Fruit fly (Drosophila melanogaster) whole organism, embryonic: ENCODE measurements around the gene CG13471.

Source experiments
- B-H1 ChIP-seq: fragments of 200-800 bp; sonication (Bioruptor generic); IDR thresholded peaks from 3 replicates; pipeline ENCODE4 v1.3.6; 2022; ENCODE audit warnings: missing biosample characterization, missing genetic modification characterization
- CG11456 ChIP-seq: fragments of 200-800 bp; sonication (Bioruptor generic); IDR thresholded peaks from 3 replicates; pipeline ENCODE4 v1.3.6; 2022; ENCODE audit warnings: missing biosample characterization, missing genetic modification characterization
- CG14710 ChIP-seq: fragments of 200-800 bp; sonication (Bioruptor generic); optimal IDR thresholded peaks from 3 replicates; lab custom pipeline; 2019; ENCODE audit warnings: missing biosample characterization, mild to moderate bottlenecking, missing genetic modification characterization, moderate library complexity
- CG1529 ChIP-seq: fragments of 200-800 bp; sonication (Bioruptor generic); optimal IDR thresholded peaks from 3 replicates; lab custom pipeline; 2018; ENCODE audit warnings: missing biosample characterization, missing genetic modification characterization
- CG15514 ChIP-seq: fragments of 200-800 bp; sonication (Bioruptor generic); optimal IDR thresholded peaks from 3 replicates; lab custom pipeline; 2017; ENCODE audit warnings: missing biosample characterization, missing genetic modification characterization, mild to moderate bottlenecking, moderate library complexity, missing genetic modification reagents
- CG17385 ChIP-seq: fragments of 200-800 bp; sonication (Bioruptor generic); optimal IDR thresholded peaks from 3 replicates; lab custom pipeline; 2018; ENCODE audit warnings: missing biosample characterization, mild to moderate bottlenecking, missing genetic modification characterization
- CG18476 ChIP-seq: fragments of 200-800 bp; sonication (Bioruptor generic); optimal IDR thresholded peaks from 2 replicates; lab custom pipeline; 2016; ENCODE audit warnings: missing biosample characterization, mild to moderate bottlenecking, missing genetic modification characterization
- CG2678 ChIP-seq: fragments of 200-800 bp; sonication (Bioruptor generic); optimal IDR thresholded peaks from 3 replicates; lab custom pipeline; 2019; ENCODE audit warnings: missing biosample characterization, mild to moderate bottlenecking, missing genetic modification characterization, moderate library complexity
- CG3163 ChIP-seq: fragments of 200-800 bp; sonication (Bioruptor generic); optimal IDR thresholded peaks from 3 replicates; lab custom pipeline; 2016; ENCODE audit warnings: missing biosample characterization, missing genetic modification characterization
- CG4328 ChIP-seq: fragments of 200-800 bp; sonication (Bioruptor generic); optimal IDR thresholded peaks from 3 replicates; lab custom pipeline; 2017; ENCODE audit warnings: missing biosample characterization, missing genetic modification reagents, missing genetic modification characterization
- CG43689 ChIP-seq: fragments of 200-800 bp; sonication (Bioruptor generic); IDR thresholded peaks from 2 replicates; pipeline ENCODE4 v1.3.6; 2022; ENCODE audit warnings: missing biosample characterization, missing genetic modification characterization
- CG4707 ChIP-seq: fragments of 200-800 bp; sonication (Bioruptor generic); optimal IDR thresholded peaks from 2 replicates; lab custom pipeline; 2018; ENCODE audit warnings: missing biosample characterization, mild to moderate bottlenecking, missing genetic modification characterization, moderate library complexity
- CG4820 ChIP-seq: fragments of 200-800 bp; sonication (Bioruptor generic); optimal IDR thresholded peaks from 3 replicates; lab custom pipeline; 2016; ENCODE audit warnings: missing biosample characterization, missing genetic modification characterization
- CG6254 ChIP-seq: fragments of 200-800 bp; sonication (Bioruptor generic); optimal IDR thresholded peaks from 3 replicates; lab custom pipeline; 2017; ENCODE audit warnings: mild to moderate bottlenecking, missing biosample characterization, missing genetic modification reagents, missing genetic modification characterization
- CG7928 ChIP-seq: fragments of 200-800 bp; sonication (Bioruptor generic); optimal IDR thresholded peaks from 2 replicates; lab custom pipeline; 2017; ENCODE audit warnings: missing biosample characterization, mild to moderate bottlenecking, missing genetic modification characterization
- CG8281 ChIP-seq: fragments of 200-800 bp; sonication (Bioruptor generic); optimal IDR thresholded peaks from 2 replicates; lab custom pipeline; 2018; ENCODE audit warnings: missing biosample characterization, mild to moderate bottlenecking, missing genetic modification characterization, moderate library complexity
- Dip2 ChIP-seq: fragments of 200-800 bp; sonication (Bioruptor generic); IDR thresholded peaks from 2 replicates; pipeline ENCODE4 v1.3.6; 2022; ENCODE audit warnings: missing biosample characterization, missing genetic modification characterization
- Dll ChIP-seq: fragments of 200-800 bp; sonication (Bioruptor generic); IDR thresholded peaks from 4 replicates; pipeline ENCODE4 v1.3.6; 2022; ENCODE audit warnings: missing biosample characterization, missing genetic modification characterization; ENCODE audit not compliant: partially characterized antibody
- ERR ChIP-seq: fragments of 200-800 bp; sonication (Bioruptor generic); optimal IDR thresholded peaks from 2 replicates; lab custom pipeline; 2016; ENCODE audit warnings: missing biosample characterization, missing genetic modification characterization
- Gug ChIP-seq: fragments of 200-800 bp; sonication (Bioruptor generic); IDR thresholded peaks from 4 replicates; pipeline ENCODE4 v1.3.6; 2022; ENCODE audit warnings: missing biosample characterization, missing genetic modification characterization
- HLH54F ChIP-seq: fragments of 200-800 bp; sonication (Bioruptor generic); optimal IDR thresholded peaks from 3 replicates; lab custom pipeline; 2016; ENCODE audit warnings: missing biosample characterization, missing genetic modification characterization
- Hmr ChIP-seq: fragments of 200-800 bp; sonication (Bioruptor generic); optimal IDR thresholded peaks from 3 replicates; lab custom pipeline; 2017; ENCODE audit warnings: mild to moderate bottlenecking, missing biosample characterization, missing genetic modification reagents, missing genetic modification characterization
- Hr3 ChIP-seq: fragments of 200-800 bp; sonication (Bioruptor generic); optimal IDR thresholded peaks from 3 replicates; lab custom pipeline; 2016; ENCODE audit warnings: missing biosample characterization, missing genetic modification characterization
- Jarid2 ChIP-seq: fragments of 200-800 bp; sonication (Bioruptor generic); optimal IDR thresholded peaks from 3 replicates; lab custom pipeline; 2017; ENCODE audit warnings: mild to moderate bottlenecking, missing biosample characterization, missing genetic modification reagents, missing genetic modification characterization
- MTF-1 ChIP-seq: fragments of 200-800 bp; sonication (Bioruptor generic); optimal IDR thresholded peaks from 2 replicates; lab custom pipeline; 2018; ENCODE audit warnings: missing biosample characterization, mild to moderate bottlenecking, missing genetic modification characterization, borderline replicate concordance
- Nf-YB ChIP-seq: fragments of 200-800 bp; sonication (Bioruptor generic); optimal IDR thresholded peaks from 3 replicates; lab custom pipeline; 2019; ENCODE audit warnings: missing biosample characterization, mild to moderate bottlenecking, missing genetic modification characterization, moderate library complexity
- Ptx1 ChIP-seq: fragments of 200-800 bp; sonication (Bioruptor generic); IDR thresholded peaks from 2 replicates; pipeline ENCODE4 v1.3.6; 2022; ENCODE audit warnings: missing biosample characterization, missing genetic modification characterization
- Spps ChIP-seq: fragments of 200-800 bp; sonication (Bioruptor generic); optimal IDR thresholded peaks from 2 replicates; lab custom pipeline; 2018; ENCODE audit warnings: missing biosample characterization, mild to moderate bottlenecking, missing genetic modification characterization
- Ssrp ChIP-seq: fragments of 200-800 bp; sonication (Bioruptor generic); optimal IDR thresholded peaks from 2 replicates; lab custom pipeline; 2018; ENCODE audit warnings: missing biosample characterization, mild to moderate bottlenecking, missing genetic modification characterization, moderate library complexity
- Trl ChIP-seq, 3 experiments: fragments of >200 bp in 2 of 3; fragments of 200-800 bp in 1 of 3; sonication (Bioruptor generic) in 1 of 3; optimal IDR thresholded peaks; 2 replicates in 1 of 3; 3 replicates in 2 of 3; lab custom pipeline; 2016 to 2017; ENCODE audit warnings: missing biosample characterization in 1 of 3, missing genetic modification characterization in 1 of 3
- az2 ChIP-seq: fragments of 200-800 bp; sonication (Bioruptor generic); optimal IDR thresholded peaks from 3 replicates; lab custom pipeline; 2016; ENCODE audit warnings: missing biosample characterization, missing genetic modification characterization
- bcd ChIP-seq: fragments of 200-800 bp; sonication (Bioruptor generic); optimal IDR thresholded peaks from 2 replicates; lab custom pipeline; 2017; ENCODE audit warnings: missing biosample characterization, mild to moderate bottlenecking, missing genetic modification characterization
- croc ChIP-seq: fragments of 200-800 bp; sonication (Bioruptor generic); conservative IDR thresholded peaks from 3 replicates; pipeline ENCODE4 v1.3.6; 2022; ENCODE audit warnings: missing biosample characterization, missing genetic modification characterization
- cwo ChIP-seq: fragments of 200-800 bp; sonication (Bioruptor generic); optimal IDR thresholded peaks from 3 replicates; lab custom pipeline; 2017; ENCODE audit warnings: missing biosample characterization, missing genetic modification characterization, mild to moderate bottlenecking, moderate library complexity, missing genetic modification reagents
- dm ChIP-seq: fragments of 200-800 bp; sonication (Bioruptor generic); optimal IDR thresholded peaks from 3 replicates; lab custom pipeline; 2016; ENCODE audit warnings: missing biosample characterization, missing genetic modification characterization
- gt ChIP-seq: fragments of 200-800 bp; sonication (Bioruptor generic); IDR thresholded peaks from 2 replicates; pipeline ENCODE4 v1.3.6; 2022; ENCODE audit warnings: missing biosample characterization, missing genetic modification characterization
- kay ChIP-seq: fragments of 200-800 bp; sonication (Bioruptor generic); optimal IDR thresholded peaks from 2 replicates; lab custom pipeline; 2016; ENCODE audit warnings: missing biosample characterization, missing genetic modification characterization
- knrl ChIP-seq: fragments of 200-800 bp; sonication (Bioruptor generic); IDR thresholded peaks from 3 replicates; pipeline ENCODE4 v1.3.6; 2022; ENCODE audit warnings: missing biosample characterization, missing genetic modification characterization; ENCODE audit not compliant: partially characterized antibody
- mam ChIP-seq: fragments of 200-800 bp; sonication (Bioruptor generic); optimal IDR thresholded peaks from 3 replicates; lab custom pipeline; 2016; ENCODE audit warnings: missing biosample characterization, missing genetic modification characterization
- nom ChIP-seq: fragments of 200-800 bp; sonication (Bioruptor generic); optimal IDR thresholded peaks from 2 replicates; lab custom pipeline; 2017; ENCODE audit warnings: missing biosample characterization, missing genetic modification characterization, mild to moderate bottlenecking, moderate library complexity, missing genetic modification reagents
- odd ChIP-seq: fragments of 200-800 bp; sonication (Bioruptor generic); optimal IDR thresholded peaks from 2 replicates; lab custom pipeline; 2017; ENCODE audit warnings: missing biosample characterization, mild to moderate bottlenecking, missing genetic modification characterization
- ranshi ChIP-seq: fragments of 200-800 bp; sonication (Bioruptor generic); IDR thresholded peaks from 2 replicates; pipeline ENCODE4 v1.3.6; 2022; ENCODE audit warnings: missing biosample characterization, missing genetic modification characterization
- scrt ChIP-seq: fragments of 200-800 bp; sonication (Bioruptor generic); optimal IDR thresholded peaks from 2 replicates; lab custom pipeline; 2018; ENCODE audit warnings: missing biosample characterization, mild to moderate bottlenecking, missing genetic modification characterization, moderate library complexity
- sens-2 ChIP-seq: fragments of 200-800 bp; sonication (Bioruptor generic); IDR thresholded peaks from 2 replicates; pipeline ENCODE4 v1.3.6; 2022; ENCODE audit warnings: missing biosample characterization, missing genetic modification characterization
- sna ChIP-seq: fragments of 200-800 bp; sonication (Bioruptor generic); IDR thresholded peaks from 2 replicates; pipeline ENCODE4 v1.3.6; 2022; ENCODE audit warnings: missing biosample characterization, missing genetic modification characterization; ENCODE audit not compliant: partially characterized antibody
- stwl ChIP-seq: fragments of 200-800 bp; sonication (Bioruptor generic); optimal IDR thresholded peaks from 3 replicates; lab custom pipeline; 2018; ENCODE audit warnings: missing biosample characterization, mild to moderate bottlenecking, missing genetic modification characterization, moderate library complexity
- unpg ChIP-seq: fragments of 200-800 bp; sonication (Bioruptor generic); optimal IDR thresholded peaks from 3 replicates; lab custom pipeline; 2018; ENCODE audit warnings: missing biosample characterization, mild to moderate bottlenecking, missing genetic modification characterization, moderate library complexity

The CG13471 gene

dm6 chr3L:14758730-14759096 is 25.4 kb upstream of the CG13471 start:
- TF ChIP-seq sens-2 (GFP tag; lab: Robert Waterston, UW) (no peak), MTF-1 (no peak), scrt (GFP tag; lab: Kevin White, UChicago) (peak; percentile 65), mam (GFP tag; lab: Kevin White, UChicago) (no peak), CG18476 (GFP tag; lab: Kevin White, UChicago) (no peak), Nf-YB (GFP tag; lab: Kevin White, UChicago) (no peak), CG8281 (no peak), kay (GFP tag; lab: Kevin White, UChicago) (no peak), CG11456 (GFP tag; lab: Robert Waterston, UW) (no peak), Trl (optimal IDR thresholded peaks at IDR 0.05; lab: Kevin White, UChicago) (peak in 1 of 2 experiments; percentile 88), Trl (GFP tag; optimal IDR thresholded peaks at IDR 0.05; lab: Kevin White, UChicago) (no peak), HLH54F (GFP tag; lab: Kevin White, UChicago) (no peak), stwl (tag; lab: Kevin White, UChicago) (no peak), CG3163 (GFP tag; lab: Kevin White, UChicago) (peak; percentile 80), Jarid2 (no peak), CG17385 (GFP tag; lab: Kevin White, UChicago) (no peak), Dll (GFP tag; lab: Robert Waterston, UW) (0 out of 4 replicates have a peak, but pooled peaks have one; percentile 12), Ptx1 (GFP tag; lab: Robert Waterston, UW) (no peak), bcd (GFP tag; lab: Kevin White, UChicago) (no peak), Spps (tag; lab: Kevin White, UChicago) (no peak), az2 (GFP tag; lab: Kevin White, UChicago) (no peak), dm (GFP tag; lab: Kevin White, UChicago) (no peak), CG15514 (GFP tag; lab: Kevin White, UChicago) (no peak)
- TF ChIP-seq, all 482 proteins: peak for 4

DNA sequence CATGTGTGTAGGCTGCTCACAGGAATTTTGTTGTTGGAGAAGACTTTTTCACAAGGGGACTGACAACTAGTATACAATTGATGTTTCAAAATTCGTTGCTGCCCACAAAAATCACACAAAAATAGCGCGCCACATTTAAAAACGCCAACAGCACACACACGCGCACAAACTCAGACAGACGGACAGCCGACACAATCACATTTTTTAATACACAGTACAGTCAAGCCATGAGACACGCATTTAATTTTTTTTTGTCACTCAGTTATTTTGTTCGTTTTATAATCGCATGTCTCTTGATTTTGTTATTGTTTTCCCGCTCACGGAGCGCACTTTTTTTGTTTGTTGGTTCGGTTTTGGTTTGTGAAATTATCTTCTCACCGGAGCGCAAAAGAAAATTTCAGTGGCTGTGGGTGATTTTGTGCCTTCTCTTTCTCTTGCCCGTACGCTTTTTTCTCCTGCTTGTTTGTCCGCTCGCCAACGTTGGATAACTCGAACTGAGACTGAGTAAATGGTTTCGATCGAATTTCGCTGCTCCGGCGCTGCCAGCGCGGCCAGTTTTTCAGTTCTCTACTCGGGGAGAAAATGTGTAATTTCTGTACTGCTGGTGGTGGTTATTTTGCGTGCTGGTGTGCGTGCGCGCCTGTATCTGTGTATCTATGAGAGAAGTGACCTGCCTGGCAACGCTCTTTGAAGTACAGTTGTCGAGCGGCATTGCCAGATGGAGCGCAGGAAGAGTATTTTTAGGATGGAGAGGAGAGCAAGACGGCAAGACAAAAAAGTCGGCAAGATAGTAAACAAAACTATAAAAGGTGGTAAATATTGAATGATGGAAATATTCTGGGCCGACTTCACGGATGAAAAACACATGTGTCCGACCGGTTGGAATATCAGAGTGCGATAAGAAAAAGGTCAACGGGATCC is 24.4 kb upstream of the CG13471 start, which contains the start of gene CG42507:
CG42507 (minus strand) TSS at position 499 of the 921 bp plus-strand sequence.
- TF ChIP-seq CG7928 (GFP tag; lab: Kevin White, UChicago): no peak
- no peak for TF ChIP-seq cwo (GFP tag; lab: Kevin White, UChicago)
- no peak for TF ChIP-seq ERR (GFP tag; lab: Kevin White, UChicago)
- no peak for TF ChIP-seq CG4820 (GFP tag; lab: Kevin White, UChicago)
- TF ChIP-seq B-H1 (GFP tag; lab: Robert Waterston, UW): no peak
- TF ChIP-seq knrl (GFP tag; lab: Robert Waterston, UW): no peak
- peak; percentile 54 for TF ChIP-seq CG2678
- peak; percentile 19; the same call in 1 of the 2 replicates for TF ChIP-seq ranshi (GFP tag; lab: Robert Waterston, UW)
- TF ChIP-seq CG1529 (GFP tag; lab: Kevin White, UChicago): peak; percentile 25
- TF ChIP-seq Hr3 (GFP tag; lab: Kevin White, UChicago): no peak
- TF ChIP-seq Ssrp (tag; lab: Kevin White, UChicago): no peak
- peak; percentile 65 for TF ChIP-seq nom (GFP tag; lab: Kevin White, UChicago)
- TF ChIP-seq Gug: no peak
- peak; percentile 11 for TF ChIP-seq CG14710 (tag; lab: Kevin White, UChicago)
- TF ChIP-seq CG6254 (GFP tag; lab: Kevin White, UChicago): peak; percentile 45
- peak; percentile 11 for TF ChIP-seq unpg (GFP tag; lab: Kevin White, UChicago)
- no peak for TF ChIP-seq croc (GFP tag; lab: Robert Waterston, UW)
- peak; percentile 24; the same call in 1 of the 2 replicates for TF ChIP-seq sna (GFP tag; lab: Robert Waterston, UW)
- no peak for TF ChIP-seq gt (GFP tag; lab: Robert Waterston, UW)
- peak; percentile 49 for TF ChIP-seq Hmr (GFP tag; lab: Kevin White, UChicago)
- no peak for TF ChIP-seq Dip2 (GFP tag; lab: Robert Waterston, UW)
- TF ChIP-seq CG4707 (GFP tag; lab: Kevin White, UChicago): peak; percentile 46
- peak; percentile 24 for TF ChIP-seq odd (GFP tag; lab: Kevin White, UChicago)
- no peak for TF ChIP-seq CG43689 (GFP tag; lab: Robert Waterston, UW)
- peak; percentile 60 for TF ChIP-seq CG4328 (GFP tag; lab: Kevin White, UChicago)
